Worm (Caenorhabditis elegans) whole organism, L4/young adult: ENCODE measurements around the gene C34F6.10.

Source experiments
- W03F9.2 ChIP-seq: fragments of 150-350 bp; optimal IDR thresholded peaks from 2 replicates; lab custom pipeline; 2014; ENCODE audit warnings: missing biosample characterization, missing genetic modification characterization
- dao-5 ChIP-seq: sonication (generic microtip); optimal IDR thresholded peaks from 2 replicates; lab custom pipeline; 2016; ENCODE audit warnings: missing genotype, missing genetic modification characterization, moderate library complexity, missing compliant biosample characterization
- him-1 ChIP-seq: sonication (generic microtip); optimal IDR thresholded peaks from 2 replicates; lab custom pipeline; 2016; ENCODE audit warnings: missing genotype, missing genetic modification reagents, missing genetic modification characterization, missing compliant biosample characterization

C34F6.10 gene

ce11 chrX:11199155-11199554 lies 41.3 kb downstream of the C34F6.10 start, which contains the start of gene col-178:
Gene col-178, plus strand, starts transcription at chrX:11199455.
- TF ChIP-seq W03F9.2 (no peak), dao-5 (tag; lab: Kevin White, UChicago) (no peak), him-1 (tag; lab: Kevin White, UChicago) (no peak)

- no peak for TF ChIP-seq W03F9.2
- TF ChIP-seq him-1 (tag; lab: Kevin White, UChicago): no peak
- TF ChIP-seq dao-5 (tag; lab: Kevin White, UChicago): no peak
These were observed 43.7 kb downstream of the C34F6.10 start, which contains the start of gene C34F6.1 for ce11 chrX:11196741-11197140. Gene C34F6.1, minus strand, starts transcription at chrX:11196841.

ce11 chrX:11193670-11194069 lies 46.8 kb downstream of the C34F6.10 start:
- TF ChIP-seq him-1 (tag; lab: Kevin White, UChicago): no peak
- no peak for TF ChIP-seq W03F9.2
- TF ChIP-seq dao-5 (tag; lab: Kevin White, UChicago): no peak

- TF ChIP-seq him-1 (tag; lab: Kevin White, UChicago): no peak
- no peak for TF ChIP-seq dao-5 (tag; lab: Kevin White, UChicago)
- TF ChIP-seq W03F9.2: no peak
These were observed 50.0 kb downstream of the C34F6.10 start for ce11 chrX:11190443-11190842.

- TF ChIP-seq dao-5 (tag; lab: Kevin White, UChicago): no peak
- TF ChIP-seq W03F9.2: no peak
These were observed 50.9 kb downstream of the C34F6.10 start, which contains the start of gene F13D2.1 for ce11 chrX:11189515-11189914. Gene F13D2.1, minus strand, starts transcription at chrX:11189615.

ce11 chrX:11185498-11185897 lies 54.9 kb downstream of the C34F6.10 start, which contains the start of gene gnrr-7:
Gene gnrr-7, plus strand, starts transcription at chrX:11185798.
- TF ChIP-seq dao-5 (tag; lab: Kevin White, UChicago): no peak
- TF ChIP-seq W03F9.2: no peak
